Fruit fly (Drosophila melanogaster) whole organism, embryonic: ENCODE data around the gene baf.

Source experiments
- Atf-2 ChIP-seq: fragments of 200-800 bp; sonication (Bioruptor generic); optimal IDR thresholded peaks from 2 replicates; lab custom pipeline; 2016; ENCODE audit warnings: missing biosample characterization, missing genetic modification characterization
- B-H1 ChIP-seq: fragments of 200-800 bp; sonication (Bioruptor generic); IDR thresholded peaks from 3 replicates; pipeline ENCODE4 v1.3.6; 2022; ENCODE audit warnings: missing biosample characterization, missing genetic modification characterization
- CG11247 ChIP-seq: fragments of 200-800 bp; sonication (Bioruptor generic); IDR thresholded peaks from 2 replicates; pipeline ENCODE4 v1.3.6; 2022; ENCODE audit warnings: missing biosample characterization, missing genetic modification characterization
- CG11456 ChIP-seq: fragments of 200-800 bp; sonication (Bioruptor generic); IDR thresholded peaks from 3 replicates; pipeline ENCODE4 v1.3.6; 2022; ENCODE audit warnings: missing biosample characterization, missing genetic modification characterization
- CG11723 ChIP-seq: fragments of 200-800 bp; sonication (Bioruptor generic); optimal IDR thresholded peaks from 2 replicates; lab custom pipeline; 2017; ENCODE audit warnings: missing biosample characterization, mild to moderate bottlenecking, missing genetic modification characterization
- CG12219 ChIP-seq: fragments of 200-800 bp; sonication (Bioruptor generic); optimal IDR thresholded peaks from 3 replicates; lab custom pipeline; 2018; ENCODE audit warnings: missing biosample characterization, mild to moderate bottlenecking, missing genetic modification characterization
- CG1233 ChIP-seq: fragments of 200-800 bp; sonication (Bioruptor generic); optimal IDR thresholded peaks from 4 replicates; lab custom pipeline; 2018; ENCODE audit warnings: missing biosample characterization, mild to moderate bottlenecking, missing genetic modification characterization
- CG13123 ChIP-seq: fragments of 200-800 bp; sonication (Bioruptor generic); optimal IDR thresholded peaks from 2 replicates; lab custom pipeline; 2016; ENCODE audit warnings: missing biosample characterization, missing genetic modification characterization
- CG13624 ChIP-seq: fragments of 200-800 bp; sonication (Bioruptor generic); optimal IDR thresholded peaks from 2 replicates; lab custom pipeline; 2016; ENCODE audit warnings: missing biosample characterization, missing genetic modification characterization
- CG13775 ChIP-seq: fragments of 200-800 bp; sonication (Bioruptor generic); optimal IDR thresholded peaks from 3 replicates; lab custom pipeline; 2017; ENCODE audit warnings: missing biosample characterization, mild to moderate bottlenecking, missing genetic modification characterization
- CG16813 ChIP-seq: fragments of 200-800 bp; sonication (Bioruptor generic); IDR thresholded peaks from 3 replicates; pipeline ENCODE4 v1.3.6; 2022; ENCODE audit warnings: missing biosample characterization, missing genetic modification characterization; ENCODE audit not compliant: partially characterized antibody
- CG17361 ChIP-seq: fragments of 200-800 bp; sonication (Bioruptor generic); IDR thresholded peaks from 3 replicates; pipeline ENCODE4 v1.3.6; 2022; ENCODE audit warnings: missing biosample characterization, missing genetic modification characterization
- CG2120 ChIP-seq: fragments of 200-800 bp; sonication (Bioruptor generic); optimal IDR thresholded peaks from 3 replicates; lab custom pipeline; 2016; ENCODE audit warnings: missing biosample characterization, missing genetic modification characterization
- CG2202 ChIP-seq: fragments of 200-800 bp; sonication (Bioruptor generic); optimal IDR thresholded peaks from 2 replicates; lab custom pipeline; 2018; ENCODE audit warnings: missing biosample characterization, mild to moderate bottlenecking, missing genetic modification characterization
- CG3281 ChIP-seq: fragments of 200-800 bp; sonication (Bioruptor generic); optimal IDR thresholded peaks from 3 replicates; lab custom pipeline; 2017; ENCODE audit warnings: missing biosample characterization, mild to moderate bottlenecking, missing genetic modification characterization
- CG3407 ChIP-seq: fragments of 200-800 bp; sonication (Bioruptor generic); optimal IDR thresholded peaks from 2 replicates; lab custom pipeline; 2018; ENCODE audit warnings: missing biosample characterization, mild to moderate bottlenecking, missing genetic modification characterization
- CG5180 ChIP-seq: fragments of 200-800 bp; sonication (Bioruptor generic); optimal IDR thresholded peaks from 3 replicates; lab custom pipeline; 2017; ENCODE audit warnings: missing biosample characterization, missing genetic modification characterization, mild to moderate bottlenecking, moderate library complexity, missing genetic modification reagents
- CG6683 ChIP-seq: fragments of 200-800 bp; sonication (Bioruptor generic); optimal IDR thresholded peaks from 2 replicates; lab custom pipeline; 2017; ENCODE audit warnings: missing biosample characterization, mild to moderate bottlenecking, missing genetic modification characterization, missing genetic modification reagents
- Doc2 ChIP-seq: fragments of 200-800 bp; sonication (Bioruptor generic); IDR thresholded peaks from 2 replicates; pipeline ENCODE4 v1.3.6; 2022; ENCODE audit warnings: missing biosample characterization, missing genetic modification characterization
- Dref ChIP-seq: fragments of 200-800 bp; sonication (Bioruptor generic); IDR thresholded peaks from 2 replicates; pipeline ENCODE4 v1.3.6; 2022; ENCODE audit warnings: missing biosample characterization, missing genetic modification characterization
- Drgx ChIP-seq: fragments of 200-800 bp; sonication (Bioruptor generic); IDR thresholded peaks from 2 replicates; pipeline ENCODE4 v1.3.6; 2022; ENCODE audit warnings: missing biosample characterization, missing genetic modification characterization
- Jarid2 ChIP-seq: fragments of 200-800 bp; sonication (Bioruptor generic); optimal IDR thresholded peaks from 3 replicates; lab custom pipeline; 2017; ENCODE audit warnings: mild to moderate bottlenecking, missing biosample characterization, missing genetic modification reagents, missing genetic modification characterization
- MTF-1 ChIP-seq: fragments of 200-800 bp; sonication (Bioruptor generic); optimal IDR thresholded peaks from 2 replicates; lab custom pipeline; 2018; ENCODE audit warnings: missing biosample characterization, mild to moderate bottlenecking, missing genetic modification characterization, borderline replicate concordance
- Mes4 ChIP-seq: fragments of 200-800 bp; sonication (Bioruptor generic); optimal IDR thresholded peaks from 2 replicates; lab custom pipeline; 2016; ENCODE audit warnings: missing biosample characterization, missing genetic modification characterization
- Myb ChIP-seq: fragments of 200-800 bp; sonication (Bioruptor generic); optimal IDR thresholded peaks from 2 replicates; lab custom pipeline; 2016; ENCODE audit warnings: missing biosample characterization, missing genetic modification characterization
- NFAT ChIP-seq: fragments of 200-800 bp; sonication (Bioruptor generic); IDR thresholded peaks from 2 replicates; pipeline ENCODE4 v1.3.6; 2022; ENCODE audit warnings: missing biosample characterization, missing genetic modification characterization
- Oaz ChIP-seq: fragments of 200-800 bp; sonication (Bioruptor generic); IDR thresholded peaks from 2 replicates; pipeline ENCODE4 v1.3.6; 2022; ENCODE audit warnings: missing biosample characterization, missing genetic modification characterization
- Poxn ChIP-seq: fragments of 200-800 bp; sonication (Bioruptor generic); IDR thresholded peaks from 2 replicates; pipeline ENCODE4 v1.3.6; 2022; ENCODE audit warnings: missing biosample characterization, missing genetic modification characterization
- Sox100B ChIP-seq: fragments of 200-800 bp; sonication (Bioruptor generic); optimal IDR thresholded peaks from 3 replicates; lab custom pipeline; 2018; ENCODE audit warnings: missing biosample characterization, mild to moderate bottlenecking, missing genetic modification characterization
- Sox102F ChIP-seq: fragments of 200-800 bp; sonication (Bioruptor generic); optimal IDR thresholded peaks from 2 replicates; lab custom pipeline; 2018; ENCODE audit warnings: missing biosample characterization, mild to moderate bottlenecking, missing genetic modification characterization, moderate library complexity
- Sry-δ ChIP-seq: fragments of 200-800 bp; sonication (Bioruptor generic); optimal IDR thresholded peaks from 2 replicates; lab custom pipeline; 2016; ENCODE audit warnings: missing biosample characterization, missing genetic modification characterization
- abd-A ChIP-seq: fragments of 200-800 bp; sonication (Bioruptor generic); optimal IDR thresholded peaks from 3 replicates; lab custom pipeline; 2019; ENCODE audit warnings: missing biosample characterization, mild to moderate bottlenecking, missing genetic modification characterization, moderate library complexity
- amos ChIP-seq: fragments of 200-800 bp; sonication (Bioruptor generic); IDR thresholded peaks from 2 replicates; pipeline ENCODE4 v1.3.6; 2022; ENCODE audit warnings: missing biosample characterization, missing genetic modification characterization; ENCODE audit not compliant: partially characterized antibody
- aop ChIP-seq: fragments of 200-800 bp; sonication (Bioruptor generic); IDR thresholded peaks from 2 replicates; pipeline ENCODE4 v1.3.6; 2022; ENCODE audit warnings: missing biosample characterization, missing genetic modification characterization
- ase ChIP-seq: fragments of 200-800 bp; sonication (Bioruptor generic); IDR thresholded peaks from 3 replicates; pipeline ENCODE4 v1.3.6; 2022; ENCODE audit warnings: missing biosample characterization, missing genetic modification characterization
- chm ChIP-seq: fragments of 200-800 bp; sonication (Bioruptor generic); IDR thresholded peaks from 2 replicates; pipeline ENCODE4 v1.3.6; 2022; ENCODE audit warnings: missing biosample characterization, missing genetic modification characterization
- chn ChIP-seq: fragments of 200-800 bp; sonication (Bioruptor generic); optimal IDR thresholded peaks from 2 replicates; lab custom pipeline; 2016; ENCODE audit warnings: missing biosample characterization, missing genetic modification characterization
- esg ChIP-seq: fragments of 200-800 bp; sonication (Bioruptor generic); conservative IDR thresholded peaks from 2 replicates; pipeline ENCODE4 v1.3.6; 2022; ENCODE audit warnings: missing biosample characterization, missing genetic modification characterization
- eve ChIP-seq, 2 experiments: fragments of >200 bp; optimal IDR thresholded peaks; 2 replicates each; lab custom pipeline; 2017; ENCODE audit warnings: missing biosample characterization in 2 of 2, missing genetic modification characterization in 2 of 2
- grn ChIP-seq: fragments of 200-800 bp; sonication (Bioruptor generic); optimal IDR thresholded peaks from 3 replicates; lab custom pipeline; 2017; ENCODE audit warnings: missing biosample characterization, missing genetic modification characterization
- jigr1 ChIP-seq: fragments of 200-800 bp; sonication (Bioruptor generic); IDR thresholded peaks from 3 replicates; pipeline ENCODE4 v1.3.6; 2022; ENCODE audit warnings: missing biosample characterization, missing genetic modification characterization
- jumu ChIP-seq: fragments of 200-800 bp; sonication (Bioruptor generic); optimal IDR thresholded peaks from 3 replicates; lab custom pipeline; 2016; ENCODE audit warnings: missing biosample characterization, missing genetic modification characterization
- ken ChIP-seq: fragments of 200-800 bp; sonication (Bioruptor generic); IDR thresholded peaks from 3 replicates; pipeline ENCODE4 v1.3.6; 2022; ENCODE audit warnings: missing biosample characterization, missing genetic modification characterization
- lab ChIP-seq: fragments of 200-800 bp; sonication (Bioruptor generic); optimal IDR thresholded peaks from 3 replicates; lab custom pipeline; 2017; ENCODE audit warnings: missing biosample characterization, missing genetic modification characterization, mild to moderate bottlenecking, moderate library complexity, missing genetic modification reagents
- maf-S ChIP-seq: fragments of 200-800 bp; sonication (Bioruptor generic); optimal IDR thresholded peaks from 2 replicates; lab custom pipeline; 2016; ENCODE audit warnings: missing biosample characterization, missing genetic modification characterization
- pita ChIP-seq: fragments of 200-800 bp; sonication (Bioruptor generic); optimal IDR thresholded peaks from 2 replicates; lab custom pipeline; 2017; ENCODE audit warnings: missing biosample characterization, mild to moderate bottlenecking, missing genetic modification characterization
- salm ChIP-seq: fragments of 200-800 bp; sonication (Bioruptor generic); optimal IDR thresholded peaks from 2 replicates; lab custom pipeline; 2018; ENCODE audit warnings: missing biosample characterization, mild to moderate bottlenecking, missing genetic modification characterization
- sug ChIP-seq: fragments of 200-800 bp; optimal IDR thresholded peaks from 2 replicates; lab custom pipeline; 2019; ENCODE audit warnings: missing biosample characterization, mild to moderate bottlenecking, missing genetic modification characterization, moderate library complexity
- tio ChIP-seq: fragments of 200-800 bp; sonication (Bioruptor generic); optimal IDR thresholded peaks from 2 replicates; lab custom pipeline; 2017; ENCODE audit warnings: missing biosample characterization, missing genetic modification characterization, inconsistent platforms
- tna ChIP-seq: fragments of 200-800 bp; sonication (Bioruptor generic); IDR thresholded peaks from 2 replicates; pipeline ENCODE4 v1.3.6; 2022; ENCODE audit warnings: missing biosample characterization, missing genetic modification characterization; ENCODE audit not compliant: partially characterized antibody
- wdn ChIP-seq: fragments of 200-800 bp; sonication (Bioruptor generic); IDR thresholded peaks from 2 replicates; pipeline ENCODE4 v1.3.6; 2022; ENCODE audit warnings: missing biosample characterization, missing genetic modification characterization
- z ChIP-seq: fragments of 200-800 bp; sonication (Bioruptor generic); IDR thresholded peaks from 3 replicates; pipeline ENCODE4 v1.3.6; 2022; ENCODE audit warnings: missing biosample characterization, missing genetic modification characterization

The baf gene

dm6 chr2L:8034734-8035133, 5.5 kb downstream of the baf start (continued):
- TF ChIP-seq amos (GFP tag; lab: Robert Waterston, UW) (no peak), CG16813 (GFP tag; lab: Robert Waterston, UW) (no peak), tna (GFP tag; lab: Robert Waterston, UW) (no peak), CG1233 (GFP tag; lab: Kevin White, UChicago) (peak; percentile 50), ken (GFP tag; lab: Robert Waterston, UW) (no peak), CG13775 (GFP tag; lab: Kevin White, UChicago) (peak; percentile 4), CG2120 (GFP tag; lab: Kevin White, UChicago) (peak; percentile 61), jumu (GFP tag; lab: Kevin White, UChicago) (peak; percentile 9), aop (no peak), lab (GFP tag; lab: Kevin White, UChicago) (peak; percentile 83), chn (GFP tag; lab: Kevin White, UChicago) (peak; percentile 37), CG11247 (GFP tag; lab: Robert Waterston, UW) (peak; percentile 48; the same call in 1 of the 2 replicates), eve (GFP tag; optimal IDR thresholded peaks at IDR 0.05; lab: Kevin White, UChicago) (no peak), ase (peak; percentile 26; the same call in 1 of the 3 replicates), Sry-δ (peak; percentile 10), NFAT (no peak), Dref (GFP tag; lab: Robert Waterston, UW) (no peak), CG11456 (GFP tag; lab: Robert Waterston, UW) (no peak), jigr1 (GFP tag; lab: Robert Waterston, UW) (no peak), Drgx (GFP tag; lab: Robert Waterston, UW) (peak; percentile 71), CG3407 (GFP tag; lab: Kevin White, UChicago) (peak; percentile 30), Poxn (GFP tag; lab: Robert Waterston, UW) (no peak), Jarid2 (GFP tag; lab: Kevin White, UChicago) (no peak), CG3281 (GFP tag; lab: Kevin White, UChicago) (peak; percentile 59), CG5180 (no peak), pita (GFP tag; lab: Kevin White, UChicago) (no peak), CG2202 (tag; lab: Kevin White, UChicago) (peak; percentile 1), CG13123 (no peak), wdn (GFP tag; lab: Robert Waterston, UW) (no peak), chm (GFP tag; lab: Robert Waterston, UW) (peak; percentile 67; the same call in 1 of the 2 replicates), Myb (GFP tag; lab: Kevin White, UChicago) (peak; percentile 1), tio (peak; percentile 29), CG11723 (GFP tag; lab: Kevin White, UChicago) (peak; percentile 5), grn (GFP tag; lab: Kevin White, UChicago) (no peak), CG12219 (GFP tag; lab: Kevin White, UChicago) (peak; percentile 72), Sox100B (GFP tag; lab: Kevin White, UChicago) (peak; percentile 47), CG6683 (GFP tag; lab: Kevin White, UChicago) (peak; percentile 3), Sox102F (GFP tag; lab: Kevin White, UChicago) (peak; percentile 74), maf-S (GFP tag; lab: Kevin White, UChicago) (peak; percentile 5), Oaz (0 out of 2 replicates have a peak, but pooled peaks have one; percentile 29), abd-A (no peak), salm (tag; lab: Kevin White, UChicago) (no peak), B-H1 (GFP tag; lab: Robert Waterston, UW) (peak; percentile 43; the same call in 2 of the 3 replicates), Atf-2 (GFP tag; lab: Kevin White, UChicago) (peak; percentile 28), CG17361 (peak; percentile 58), sug (tag; lab: Kevin White, UChicago) (peak; percentile 18), Doc2 (GFP tag; lab: Robert Waterston, UW) (no peak), z (no peak), CG13624 (GFP tag; lab: Kevin White, UChicago) (peak; percentile 37), Mes4 (GFP tag; lab: Kevin White, UChicago) (no peak), MTF-1 (GFP tag; lab: Kevin White, UChicago) (peak; percentile 38), esg (peak; percentile 72)
